Worm (Caenorhabditis elegans): Measurements from ENCODE around the gene C23F12.9.

DNA sequence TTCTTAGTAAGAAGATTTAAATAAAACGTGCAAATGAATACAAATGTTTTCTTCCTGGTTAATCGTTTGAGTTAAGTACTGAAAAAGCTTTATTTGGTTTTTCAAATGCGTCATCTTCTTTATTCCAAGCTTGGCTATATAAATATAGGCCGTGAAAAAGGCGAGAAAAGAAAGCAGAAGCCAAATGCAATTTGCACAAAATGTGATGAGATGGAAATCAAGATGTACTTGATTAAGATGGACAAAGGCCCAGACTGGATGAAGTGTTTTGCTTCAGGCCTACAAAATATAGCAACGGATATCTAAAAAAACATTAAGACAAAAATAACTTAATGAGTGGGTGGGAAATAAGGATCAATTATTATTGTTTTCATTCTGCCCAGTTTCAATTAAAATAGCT lies 21.6 kb upstream of the C23F12.9 start:
- TF ChIP-seq Y22D7AL.16 (tag; optimal IDR thresholded peaks at IDR 0.05) (no peak), ama-1 (optimal IDR thresholded peaks at IDR 0.05) (no peak), syd-9 (tag; optimal IDR thresholded peaks at IDR 0.05) (no peak), pha-4 (tag; optimal IDR thresholded peaks at IDR 0.05) (no peak), sox-2 (GFP tag; IDR thresholded peaks at IDR 0.05) (no peak), hlh-6 (tag; optimal IDR thresholded peaks at IDR 0.05) (no peak), unc-3 (GFP tag; conservative IDR thresholded peaks at IDR 0.05) (no peak), unc-3 (tag; optimal IDR thresholded peaks at IDR 0.05) (no peak), nhr-11 (tag; optimal IDR thresholded peaks at IDR 0.05) (no peak)
